Worm (Caenorhabditis elegans) whole organism, mixed stage, embryonic: Measurements from ENCODE around the gene C10A4.4.

ENCODE experiments used
- lin-13 ChIP-seq: fragments of 150-350 bp; optimal IDR thresholded peaks from 2 replicates; lab custom pipeline; 2014; ENCODE audit warnings: missing biosample characterization, missing genetic modification characterization
- lin-32 ChIP-seq: fragments of 200-800 bp; sonication (Bioruptor generic); optimal IDR thresholded peaks from 2 replicates; lab custom pipeline; 2018; ENCODE audit warnings: mild to moderate bottlenecking, missing genetic modification characterization, missing compliant biosample characterization
- lsy-2 ChIP-seq: fragments of 150-350 bp; optimal IDR thresholded peaks from 2 replicates; lab custom pipeline; 2014; ENCODE audit warnings: missing biosample characterization, missing genetic modification characterization
- mls-2 ChIP-seq: sonication (generic microtip); optimal IDR thresholded peaks from 2 replicates; lab custom pipeline; 2016; ENCODE audit warnings: mild to moderate bottlenecking, missing genetic modification characterization, moderate library complexity, missing compliant biosample characterization
- nhr-237 ChIP-seq: fragments of 150-350 bp; optimal IDR thresholded peaks from 2 replicates; lab custom pipeline; 2014; ENCODE audit warnings: missing biosample characterization, missing genetic modification characterization
- nhr-76 ChIP-seq: sonication (generic microtip); optimal IDR thresholded peaks from 2 replicates; lab custom pipeline; 2017; ENCODE audit warnings: missing biosample characterization, missing genetic modification characterization
- pha-4 ChIP-seq: fragments of 150-350 bp; optimal IDR thresholded peaks from 2 replicates; lab custom pipeline; 2018; ENCODE audit warnings: missing biosample characterization, missing genetic modification reagents, missing genetic modification characterization
- unc-62 ChIP-seq: fragments of 150-350 bp; optimal IDR thresholded peaks from 2 replicates; lab custom pipeline; 2014; ENCODE audit warnings: missing biosample characterization, missing genetic modification reagents, missing genetic modification characterization
- zip-8 ChIP-seq: fragments of 150-350 bp; optimal IDR thresholded peaks from 2 replicates; lab custom pipeline; 2014; ENCODE audit warnings: missing biosample characterization, missing genetic modification characterization

ce11 chrX:7415420-7415819 is 14.5 kb downstream of the C10A4.4 start, which contains the start of gene C10A4.7:
- TF ChIP-seq zip-8 (tag; lab: Kevin White, UChicago), result no peak
- no peak for TF ChIP-seq unc-62
- TF ChIP-seq lsy-2 (tag; lab: Kevin White, UChicago), result no peak
- TF ChIP-seq lin-13, result no peak
- no peak for TF ChIP-seq nhr-76 (tag; lab: Kevin White, UChicago)
- no peak for TF ChIP-seq lin-32
- no peak for TF ChIP-seq pha-4 (tag; lab: Kevin White, UChicago)
- no peak for TF ChIP-seq nhr-237 (tag; lab: Kevin White, UChicago)
- TF ChIP-seq mls-2 (tag; lab: Kevin White, UChicago), result no peak
